Fruit fly (Drosophila melanogaster) S2 (cell line): Measurements from ENCODE around the gene CG43251.

Experiments used
- CG8478 ChIP-seq: fragments of >200 bp; optimal IDR thresholded peaks from 2 replicates; lab custom pipeline; 2018
- CTCF ChIP-seq, 2 experiments: fragments of >200 bp; optimal IDR thresholded peaks; 2 replicates each; lab custom pipeline; 2018

DNA sequence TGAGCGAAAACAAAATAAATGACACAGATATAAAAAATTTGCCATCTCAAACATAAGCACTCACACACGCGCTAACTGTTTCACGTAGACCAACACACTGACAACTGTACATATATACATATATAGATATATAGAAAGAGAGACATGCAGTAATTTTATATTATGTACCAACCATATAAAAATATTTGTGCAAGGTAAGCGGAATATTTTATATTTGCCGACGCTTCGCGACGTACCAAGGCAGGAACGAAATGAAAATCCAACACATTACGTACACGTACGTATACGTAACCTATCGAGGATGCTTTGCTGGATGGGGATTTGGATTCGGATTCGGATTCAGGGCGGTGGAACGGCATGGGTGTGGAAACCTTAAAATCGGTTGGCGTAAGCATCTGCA lies 10.1 kb upstream of the CG43251 start:
- TF ChIP-seq CG8478 (lab: Kevin White, UChicago) (no peak), CTCF (optimal IDR thresholded peaks at IDR 0.05; lab: Kevin White, UChicago) (no peak)
